Fruit fly (Drosophila melanogaster): ENCODE results near the gene ninaA.
"Not testable (repeated sequence)": the region's sequence is repeated elsewhere in the genome, so short reads cannot be mapped to it uniquely, and the experiment has no call there.

Gene ninaA

DNA sequence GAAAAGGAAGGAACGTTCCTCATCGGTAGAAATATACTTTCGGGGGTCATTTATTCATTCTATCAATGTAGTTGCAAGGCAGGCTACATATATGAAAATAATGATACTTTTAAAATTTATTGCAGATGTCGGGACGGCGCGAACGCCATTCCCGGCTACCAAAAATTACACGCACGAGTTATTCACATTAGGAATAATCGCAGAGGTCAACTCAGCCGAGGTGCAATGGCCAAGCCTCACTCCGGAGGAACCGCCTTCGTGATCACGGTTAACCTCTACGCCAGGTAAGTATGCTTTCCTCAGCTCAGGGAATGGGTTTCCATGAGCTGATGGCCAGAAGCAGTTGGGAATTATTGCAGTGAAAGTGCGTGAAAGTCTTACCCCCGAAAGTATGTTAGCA lies 24.3 kb downstream of the ninaA start (continued):
- TF ChIP-seq HLHmδ (GFP tag; optimal IDR thresholded peaks at IDR 0.05) (peak; percentile 29), CG34422 (GFP tag; IDR thresholded peaks at IDR 0.05) (peak; percentile 49; the same call in 1 of the 3 replicates), Atf3 (GFP tag; optimal IDR thresholded peaks at IDR 0.05) (peak; percentile 39), CG10959 (GFP tag; IDR thresholded peaks at IDR 0.05) (peak; percentile 66), D19A (tag; optimal IDR thresholded peaks at IDR 0.05) (peak; percentile 5), CG42726 (GFP tag; IDR thresholded peaks at IDR 0.05; ENCODE audit: partially characterized antibody) (peak; percentile 52), CG32772 (GFP tag; IDR thresholded peaks at IDR 0.05) (peak; percentile 19; the same call in 1 of the 2 replicates), tap (tag; optimal IDR thresholded peaks at IDR 0.05) (peak; percentile 23), CG3407 (GFP tag; optimal IDR thresholded peaks at IDR 0.05) (peak; percentile 34), ssp (GFP tag; IDR thresholded peaks at IDR 0.05) (0 out of 2 replicates have a peak, but pooled peaks have one; percentile 15), CG4360 (GFP tag; IDR thresholded peaks at IDR 0.05) (peak; percentile 63), vvl (GFP tag; IDR thresholded peaks at IDR 0.05) (peak; percentile 32; the same call in 1 of the 2 replicates), repo (GFP tag; optimal IDR thresholded peaks at IDR 0.05) (peak; percentile 3), dpn (GFP tag; optimal IDR thresholded peaks at IDR 0.05) (peak in 1 of 2 experiments; percentile 40), CG8924 (tag; optimal IDR thresholded peaks at IDR 0.05) (peak; percentile 3), CG6272 (GFP tag; IDR thresholded peaks at IDR 0.05) (peak; percentile 26; the same call in 1 of the 2 replicates), gce (GFP tag; IDR thresholded peaks at IDR 0.05) (peak; percentile 46; the same call in 1 of the 3 replicates), unpg (GFP tag; optimal IDR thresholded peaks at IDR 0.05) (peak; percentile 14), lov (GFP tag; IDR thresholded peaks at IDR 0.05) (peak; percentile 18; the same call in 1 of the 3 replicates), CG10209 (GFP tag; optimal IDR thresholded peaks at IDR 0.05) (peak; percentile 52), CG8089 (GFP tag; optimal IDR thresholded peaks at IDR 0.05) (peak; percentile 28), prd (GFP tag; IDR thresholded peaks at IDR 0.05) (peak; percentile 63), Bdp1 (GFP tag; optimal IDR thresholded peaks at IDR 0.05) (peak; percentile 17), CG8281 (tag; optimal IDR thresholded peaks at IDR 0.05) (peak; percentile 94), chn (GFP tag; optimal IDR thresholded peaks at IDR 0.05) (peak; percentile 32), HLH54F (GFP tag; optimal IDR thresholded peaks at IDR 0.05) (peak; percentile 3), otp (GFP tag; IDR thresholded peaks at IDR 0.05) (peak; percentile 64; the same call in 1 of the 3 replicates), sens (GFP tag) (peak; percentile 89), CG18262 (tag; optimal IDR thresholded peaks at IDR 0.05) (peak; percentile 51), Med (GFP tag) (peak; percentile 90), her (GFP tag; optimal IDR thresholded peaks at IDR 0.05) (peak; percentile 23), sob (GFP tag; IDR thresholded peaks at IDR 0.05) (peak; percentile 55; the same call in 1 of the 2 replicates), Scr (GFP tag; IDR thresholded peaks at IDR 0.05; ENCODE audit: partially characterized antibody) (0 out of 2 replicates have a peak, but pooled peaks have one; percentile 27), btn (GFP tag; optimal IDR thresholded peaks at IDR 0.05) (peak; percentile 54), stwl (tag; optimal IDR thresholded peaks at IDR 0.05) (peak; percentile 1), CG1647 (GFP tag; optimal IDR thresholded peaks at IDR 0.05) (peak; percentile 34), pnt (GFP tag; optimal IDR thresholded peaks at IDR 0.05) (peak; percentile 0), gsb-n (tag; optimal IDR thresholded peaks at IDR 0.05) (peak; percentile 40), NC2β (GFP tag; optimal IDR thresholded peaks at IDR 0.05) (peak; percentile 70), CG14710 (tag; optimal IDR thresholded peaks at IDR 0.05) (peak; percentile 17), jumu (GFP tag; optimal IDR thresholded peaks at IDR 0.05) (peak; percentile 45), dmrt99B (tag; optimal IDR thresholded peaks at IDR 0.05) (peak; percentile 36), Antp (GFP tag; optimal IDR thresholded peaks at IDR 0.05) (peak; percentile 57), CG1529 (GFP tag; optimal IDR thresholded peaks at IDR 0.05) (peak; percentile 17), CG16813 (GFP tag; IDR thresholded peaks at IDR 0.05; ENCODE audit: partially characterized antibody) (peak; percentile 23; the same call in 1 of the 3 replicates), CG15696 (tag; optimal IDR thresholded peaks at IDR 0.05) (peak; percentile 71), z (GFP tag; IDR thresholded peaks at IDR 0.05) (peak; percentile 23; the same call in 1 of the 3 replicates), bsh (GFP tag; optimal IDR thresholded peaks at IDR 0.05) (peak in 1 of 2 experiments; percentile 62), CG10979 (tag; optimal IDR thresholded peaks at IDR 0.05) (peak; percentile 50)
- TF ChIP-seq lov, prd (optimal IDR thresholded peaks at IDR 0.05): not testable (repeated sequence)

All from whole organism, embryonic.